Worm (Caenorhabditis elegans) whole organism, L4 larva: ENCODE data around the gene T06E6.15.

Source experiments
- daf-16 ChIP-seq, 3 experiments: sonication (generic microtip); optimal IDR thresholded peaks; 2 replicates each; lab custom pipeline; 2016 to 2017; ENCODE audit warnings: missing genetic modification characterization in 3 of 3, missing genetic modification reagents in 3 of 3, mild to moderate bottlenecking in 2 of 3, missing compliant biosample characterization in 2 of 3, missing biosample characterization in 1 of 3, moderate library complexity in 1 of 3
- hlh-30 ChIP-seq: sonication (generic microtip); optimal IDR thresholded peaks from 2 replicates; lab custom pipeline; 2017; ENCODE audit warnings: antibody characterized with exemption, mild to moderate bottlenecking, missing genetic modification characterization, missing compliant biosample characterization; ENCODE audit not compliant: insufficient read depth
- lim-7 ChIP-seq: fragments of 200-800 bp; sonication (Bioruptor generic); IDR thresholded peaks from 2 replicates; pipeline ENCODE4 v1.3.6; 2022; ENCODE audit warnings: missing genetic modification characterization, missing compliant biosample characterization
- lin-13 ChIP-seq: fragments of 150-350 bp; optimal IDR thresholded peaks from 2 replicates; lab custom pipeline; 2014; ENCODE audit warnings: missing biosample characterization, missing genetic modification reagents, missing genetic modification characterization
- mdl-1 ChIP-seq, 2 experiments: fragments of 150-350 bp in 1 of 2; sonication (generic microtip) in 1 of 2; optimal IDR thresholded peaks; 2 replicates each; lab custom pipeline; 2014 to 2017; ENCODE audit warnings: missing biosample characterization in 2 of 2, missing genetic modification characterization in 2 of 2
- snpc-4 ChIP-seq: fragments of 150-350 bp; optimal IDR thresholded peaks from 2 replicates; lab custom pipeline; 2014; ENCODE audit warnings: missing biosample characterization, missing genetic modification characterization

DNA sequence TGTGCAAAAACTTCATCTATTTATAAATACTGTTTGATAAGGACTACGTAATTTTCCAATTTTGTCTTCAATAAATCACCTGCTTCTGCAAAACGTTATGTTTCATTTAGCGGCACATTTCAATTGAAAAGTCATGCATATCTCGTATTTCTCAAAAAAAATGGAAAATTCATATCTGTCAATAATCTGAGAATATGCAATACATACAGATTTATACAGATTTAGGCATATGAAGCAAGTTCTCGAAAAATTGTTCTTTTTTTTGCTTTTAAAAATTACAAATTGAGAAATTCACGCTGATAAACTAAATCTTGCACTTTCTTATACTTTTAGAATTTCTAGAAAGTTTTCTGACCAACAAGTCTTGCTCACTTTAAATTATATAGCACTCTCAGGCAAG lies 44.6 kb upstream of the T06E6.15 start, which contains the start of gene T26H5.11:
- TF ChIP-seq lin-13 (GFP tag; lab: Kevin White, UChicago): no peak
- no peak for TF ChIP-seq lim-7 (GFP tag; lab: Robert Waterston, UW)
- no peak for TF ChIP-seq snpc-4 (tag; lab: Kevin White, UChicago)
- no peak for TF ChIP-seq daf-16 (GFP tag; optimal IDR thresholded peaks at IDR 0.05; lab: Kevin White, UChicago)
- no peak for TF ChIP-seq daf-16 (tag; optimal IDR thresholded peaks at IDR 0.05; lab: Kevin White, UChicago)
- no peak for TF ChIP-seq hlh-30 (tag; lab: Kevin White, UChicago)
- TF ChIP-seq mdl-1 (tag; optimal IDR thresholded peaks at IDR 0.05; lab: Kevin White, UChicago): no peak
